Worm (Caenorhabditis elegans) whole organism, L1 larva: ENCODE results near the gene emb-8.

Source experiments
- C34B4.2 ChIP-seq: sonication (generic microtip); optimal IDR thresholded peaks from 2 replicates; lab custom pipeline; 2017; ENCODE audit warnings: mild to moderate bottlenecking, missing genetic modification characterization, missing compliant biosample characterization
- Y116A8C.19 ChIP-seq: sonication (generic microtip); optimal IDR thresholded peaks from 2 replicates; lab custom pipeline; 2016; ENCODE audit warnings: missing compliant biosample characterization, missing genetic modification characterization, borderline replicate concordance
- aly-2 ChIP-seq: fragments of 150-350 bp; optimal IDR thresholded peaks from 2 replicates; lab custom pipeline; 2014; ENCODE audit warnings: missing biosample characterization, missing genetic modification characterization
- blmp-1 ChIP-seq: fragments of 150-350 bp; optimal IDR thresholded peaks from 2 replicates; lab custom pipeline; 2014; ENCODE audit warnings: missing biosample characterization, missing genetic modification characterization
- ceh-63 ChIP-seq: fragments of 200-800 bp; sonication (Bioruptor generic); optimal IDR thresholded peaks from 2 replicates; lab custom pipeline; 2018; ENCODE audit warnings: mild to moderate bottlenecking, missing genetic modification characterization, missing compliant biosample characterization
- ceh-8 ChIP-seq: fragments of 200-800 bp; sonication (Bioruptor generic); optimal IDR thresholded peaks from 2 replicates; lab custom pipeline; 2018; ENCODE audit warnings: mild to moderate bottlenecking, missing genetic modification characterization, moderate library complexity, missing compliant biosample characterization
- ceh-82 ChIP-seq, 3 experiments: fragments of 150-350 bp in 1 of 3; sonication (generic microtip) in 2 of 3; optimal IDR thresholded peaks; 2 replicates each; lab custom pipeline; 2014 to 2017; ENCODE audit warnings: missing biosample characterization in 3 of 3, missing genetic modification characterization in 3 of 3
- ceh-88 ChIP-seq: fragments of 200-800 bp; sonication (Bioruptor generic); IDR thresholded peaks from 2 replicates; pipeline ENCODE4 v1.3.6; 2022; ENCODE audit warnings: missing genetic modification characterization, missing compliant biosample characterization
- efl-1 ChIP-seq, 4 experiments: fragments of 150-350 bp; optimal IDR thresholded peaks in 3 of 4; peaks in 1 of 4; 1 replicate in 1 of 4; 2 replicates in 3 of 4; lab custom pipeline; 2014; ENCODE audit warnings: missing biosample characterization in 2 of 4, missing genetic modification characterization in 2 of 4, missing genetic modification reagents in 2 of 4
- egl-13 ChIP-seq: sonication (generic microtip); optimal IDR thresholded peaks from 2 replicates; lab custom pipeline; 2016; ENCODE audit warnings: missing genotype, missing genetic modification reagents, missing genetic modification characterization, missing compliant biosample characterization
- elt-3 ChIP-seq, 6 experiments: fragments of 150-350 bp in 1 of 6; sonication (generic microtip); optimal IDR thresholded peaks; 2 replicates each; lab custom pipeline; 2017 to 2018; ENCODE audit warnings: missing biosample characterization in 6 of 6, missing genetic modification characterization in 6 of 6, inconsistent platforms in 1 of 6
- fkh-10 ChIP-seq: sonication (generic microtip); optimal IDR thresholded peaks from 2 replicates; lab custom pipeline; 2017; ENCODE audit warnings: missing biosample characterization, missing genetic modification reagents, missing genetic modification characterization
- fkh-4 ChIP-seq: sonication (generic microtip); optimal IDR thresholded peaks from 2 replicates; lab custom pipeline; 2016; ENCODE audit warnings: missing compliant biosample characterization, missing genetic modification characterization, borderline replicate concordance
- grh-1 ChIP-seq: fragments of 200-800 bp; sonication (Bioruptor generic); IDR thresholded peaks from 2 replicates; pipeline ENCODE4 v1.3.6; 2022; ENCODE audit warnings: missing genetic modification reagents, missing genetic modification characterization, missing compliant biosample characterization
- hlh-17 ChIP-seq: fragments of 200-800 bp; sonication (Bioruptor generic); optimal IDR thresholded peaks from 2 replicates; lab custom pipeline; 2018; ENCODE audit warnings: missing genetic modification characterization, mild to moderate bottlenecking, missing compliant biosample characterization, moderate library complexity, borderline replicate concordance
- hlh-4 ChIP-seq: sonication (generic microtip); optimal IDR thresholded peaks from 2 replicates; lab custom pipeline; 2016; ENCODE audit warnings: mild to moderate bottlenecking, missing genetic modification characterization, missing compliant biosample characterization
- irx-1 ChIP-seq: sonication (generic microtip); optimal IDR thresholded peaks from 2 replicates; lab custom pipeline; 2016; ENCODE audit warnings: missing genetic modification characterization, missing compliant biosample characterization
- isw-1 ChIP-seq: fragments of 200-800 bp; sonication (Bioruptor generic); IDR thresholded peaks from 2 replicates; pipeline ENCODE4 v1.3.6; 2022; ENCODE audit warnings: missing genetic modification characterization, missing compliant biosample characterization
- lin-13 ChIP-seq: fragments of 150-350 bp; optimal IDR thresholded peaks from 2 replicates; lab custom pipeline; 2014; ENCODE audit warnings: missing biosample characterization, missing genetic modification reagents, missing genetic modification characterization
- lin-14 ChIP-seq: fragments of 200-800 bp; sonication (Bioruptor generic); optimal IDR thresholded peaks from 2 replicates; lab custom pipeline; 2018; ENCODE audit warnings: mild to moderate bottlenecking, missing genetic modification characterization, moderate library complexity, missing compliant biosample characterization
- lin-15B ChIP-seq: fragments of 150-350 bp; sonication (generic microtip); optimal IDR thresholded peaks from 3 replicates; lab custom pipeline; 2014; ENCODE audit warnings: missing biosample characterization, missing genetic modification characterization
- lin-35 ChIP-seq, 2 experiments: fragments of 150-350 bp; optimal IDR thresholded peaks; 2 replicates each; lab custom pipeline; 2014; ENCODE audit warnings: missing biosample characterization in 2 of 2, missing genetic modification characterization in 2 of 2, missing genetic modification reagents in 2 of 2
- lin-39 ChIP-seq: fragments of 150-350 bp; optimal IDR thresholded peaks from 2 replicates; lab custom pipeline; 2014; ENCODE audit warnings: missing biosample characterization, missing genetic modification reagents, missing genetic modification characterization
- lir-3 ChIP-seq: sonication (generic microtip); optimal IDR thresholded peaks from 2 replicates; lab custom pipeline; 2016; ENCODE audit warnings: mild to moderate bottlenecking, missing genetic modification characterization, moderate library complexity, missing compliant biosample characterization; ENCODE audit not compliant: poor library complexity
- lsy-2 ChIP-seq, 2 experiments: fragments of 150-350 bp; optimal IDR thresholded peaks; 2 replicates each; lab custom pipeline; 2014; ENCODE audit warnings: missing biosample characterization in 2 of 2, missing genetic modification characterization in 2 of 2
- mdl-1 ChIP-seq, 2 experiments: fragments of 150-350 bp; optimal IDR thresholded peaks; 2 replicates each; lab custom pipeline; 2014 to 2017; ENCODE audit warnings: missing biosample characterization in 2 of 2, missing genetic modification characterization in 2 of 2, inconsistent platforms in 1 of 2
- mep-1 ChIP-seq: fragments of 150-350 bp; optimal IDR thresholded peaks from 2 replicates; lab custom pipeline; 2014; ENCODE audit warnings: missing biosample characterization, missing genetic modification characterization
- nhr-12 ChIP-seq: sonication (generic microtip); optimal IDR thresholded peaks from 2 replicates; lab custom pipeline; 2017; ENCODE audit warnings: missing biosample characterization, missing genetic modification characterization
- nhr-28 ChIP-seq: fragments of 150-350 bp; optimal IDR thresholded peaks from 2 replicates; lab custom pipeline; 2014; ENCODE audit warnings: missing biosample characterization, missing genetic modification characterization
- nhr-47 ChIP-seq: sonication (generic microtip); optimal IDR thresholded peaks from 2 replicates; lab custom pipeline; 2016; ENCODE audit warnings: mild to moderate bottlenecking, missing genetic modification characterization, moderate library complexity, missing compliant biosample characterization
- nhr-71 ChIP-seq: sonication (generic microtip); optimal IDR thresholded peaks from 2 replicates; lab custom pipeline; 2016; ENCODE audit warnings: mild to moderate bottlenecking, missing genetic modification characterization, moderate library complexity, missing compliant biosample characterization
- nhr-76 ChIP-seq: sonication (generic microtip); optimal IDR thresholded peaks from 2 replicates; lab custom pipeline; 2017; ENCODE audit warnings: missing biosample characterization, missing genetic modification characterization
- nhr-77 ChIP-seq: fragments of 150-350 bp; optimal IDR thresholded peaks from 2 replicates; lab custom pipeline; 2014; ENCODE audit warnings: missing biosample characterization, missing genetic modification characterization
- nhr-84 ChIP-seq: sonication (generic microtip); optimal IDR thresholded peaks from 2 replicates; lab custom pipeline; 2017; ENCODE audit warnings: missing biosample characterization, missing genetic modification characterization
- nhr-85 ChIP-seq: sonication (generic microtip); peaks from one replicate; lab custom pipeline; 2016; ENCODE audit warnings: missing genetic modification characterization, inconsistent platforms, missing compliant biosample characterization
- nhr-90 ChIP-seq: sonication (generic microtip); optimal IDR thresholded peaks from 2 replicates; lab custom pipeline; 2016; ENCODE audit warnings: mild to moderate bottlenecking, missing genetic modification characterization, missing compliant biosample characterization; ENCODE audit not compliant: poor library complexity
- pag-3 ChIP-seq: sonication (generic microtip); optimal IDR thresholded peaks from 2 replicates; lab custom pipeline; 2017; ENCODE audit warnings: missing genetic modification characterization, mild to moderate bottlenecking, missing compliant biosample characterization, antibody characterized with exemption, borderline replicate concordance; ENCODE audit not compliant: insufficient read depth
- pqm-1 ChIP-seq: sonication (generic microtip); optimal IDR thresholded peaks from 3 replicates; lab custom pipeline; 2017; ENCODE audit warnings: missing biosample characterization, missing genetic modification characterization
- rnt-1 ChIP-seq: sonication (generic microtip); optimal IDR thresholded peaks from 2 replicates; lab custom pipeline; 2016; ENCODE audit warnings: mild to moderate bottlenecking, missing genetic modification characterization, moderate library complexity, missing compliant biosample characterization
- skn-1 ChIP-seq: fragments of 150-350 bp; optimal IDR thresholded peaks from 2 replicates; lab custom pipeline; 2014; ENCODE audit warnings: missing biosample characterization, missing genetic modification characterization
- snpc-4 ChIP-seq: fragments of 150-350 bp; optimal IDR thresholded peaks from 2 replicates; lab custom pipeline; 2014; ENCODE audit warnings: missing biosample characterization, missing genetic modification characterization
- sox-4 ChIP-seq: sonication (generic microtip); optimal IDR thresholded peaks from 2 replicates; lab custom pipeline; 2016; ENCODE audit warnings: missing genetic modification characterization, missing compliant biosample characterization
- sptf-1 ChIP-seq: fragments of 150-350 bp; optimal IDR thresholded peaks from 2 replicates; lab custom pipeline; 2014; ENCODE audit warnings: missing biosample characterization, missing genetic modification characterization
- tbx-2 ChIP-seq: sonication (generic microtip); optimal IDR thresholded peaks from 2 replicates; lab custom pipeline; 2016; ENCODE audit warnings: missing genetic modification characterization, missing compliant biosample characterization
- unc-130 ChIP-seq: fragments of 150-350 bp; optimal IDR thresholded peaks from 2 replicates; lab custom pipeline; 2017; ENCODE audit warnings: missing biosample characterization, missing genetic modification characterization, inconsistent platforms
- unc-62 ChIP-seq: fragments of 150-350 bp; optimal IDR thresholded peaks from 2 replicates; lab custom pipeline; 2014; ENCODE audit warnings: missing biosample characterization, missing genetic modification reagents, missing genetic modification characterization
- xbp-1 ChIP-seq: sonication (generic microtip); optimal IDR thresholded peaks from 2 replicates; lab custom pipeline; 2016; ENCODE audit warnings: missing genetic modification characterization, missing compliant biosample characterization

Gene emb-8

ce11 chrIII:5165211-5165610 is 34.3 kb downstream of the emb-8 start, which contains the start of gene T10F2.2:
TSS of gene T10F2.2 (minus strand) at chrIII:5165311.
- TF ChIP-seq nhr-76 (tag; lab: Kevin White, UChicago) = no peak
- no peak for TF ChIP-seq lin-35 (GFP tag; optimal IDR thresholded peaks at IDR 0.05; lab: Kevin White, UChicago)
- TF ChIP-seq egl-13 (tag; lab: Kevin White, UChicago) = no peak
- TF ChIP-seq C34B4.2 (tag; lab: Kevin White, UChicago) = no peak
- no peak for TF ChIP-seq snpc-4
- no peak for TF ChIP-seq lin-39
- TF ChIP-seq lin-14 (GFP tag; lab: Kevin White, UChicago) = no peak
- TF ChIP-seq lin-13 (GFP tag; lab: Kevin White, UChicago) = no peak
- TF ChIP-seq ceh-8 = no peak
- no peak for TF ChIP-seq xbp-1 (tag; lab: Kevin White, UChicago)
- no peak for TF ChIP-seq nhr-47 (tag; lab: Kevin White, UChicago)
- no peak for TF ChIP-seq tbx-2 (tag; lab: Kevin White, UChicago)
- TF ChIP-seq nhr-85 (tag; lab: Kevin White, UChicago) = no peak
- no peak for TF ChIP-seq nhr-12 (tag; lab: Kevin White, UChicago)
- TF ChIP-seq nhr-84 = no peak
- no peak for TF ChIP-seq nhr-28
- TF ChIP-seq ceh-82 (tag; optimal IDR thresholded peaks at IDR 0.05; lab: Kevin White, UChicago) = no peak
- TF ChIP-seq hlh-17 (GFP tag; lab: Kevin White, UChicago) = no peak

- no peak for TF ChIP-seq grh-1 (GFP tag; lab: Robert Waterston, UW)
- peak; percentile 9 for TF ChIP-seq lin-15B (tag; lab: Kevin White, UChicago)
- TF ChIP-seq sptf-1 (tag; lab: Kevin White, UChicago) = no peak
- no peak for TF ChIP-seq Y116A8C.19 (tag; lab: Kevin White, UChicago)
- TF ChIP-seq skn-1 = peak; percentile 66
- no peak for TF ChIP-seq egl-13 (tag; lab: Kevin White, UChicago)
- no peak for TF ChIP-seq nhr-77
- TF ChIP-seq pag-3 (tag; lab: Kevin White, UChicago) = no peak
- TF ChIP-seq lin-14 (GFP tag; lab: Kevin White, UChicago) = no peak
- TF ChIP-seq nhr-28 = no peak
- TF ChIP-seq lin-13 (GFP tag; lab: Kevin White, UChicago) = peak; percentile 19
- no peak for TF ChIP-seq nhr-90
- no peak for TF ChIP-seq unc-62
- TF ChIP-seq hlh-17 (GFP tag; lab: Kevin White, UChicago) = no peak
- TF ChIP-seq mep-1 (tag; lab: Kevin White, UChicago) = peak; percentile 7
- TF ChIP-seq nhr-85 (tag; lab: Kevin White, UChicago) = peak; percentile 25
- TF ChIP-seq lir-3 (tag; lab: Kevin White, UChicago) = no peak
- TF ChIP-seq hlh-4 (tag; lab: Kevin White, UChicago) = no peak
- TF ChIP-seq unc-130 (tag; lab: Kevin White, UChicago) = no peak
- no peak for TF ChIP-seq nhr-76 (tag; lab: Kevin White, UChicago)
- peak; percentile 32 for TF ChIP-seq efl-1 (optimal IDR thresholded peaks at IDR 0.05; lab: Kevin White, UChicago)
- TF ChIP-seq efl-1 (GFP tag; optimal IDR thresholded peaks at IDR 0.05 in 1 of 2; lab: Kevin White, UChicago) = peak; percentile 40 to 80
- TF ChIP-seq fkh-4 (tag; lab: Kevin White, UChicago) = no peak
- no peak for TF ChIP-seq isw-1 (GFP tag; lab: Robert Waterston, UW)
- peak; percentile 70 for TF ChIP-seq blmp-1 (tag; lab: Kevin White, UChicago)
- TF ChIP-seq pqm-1 (tag; lab: Kevin White, UChicago) = no peak
- peak; percentile 19 for TF ChIP-seq nhr-71 (tag; lab: Kevin White, UChicago)
- TF ChIP-seq nhr-47 (tag; lab: Kevin White, UChicago) = no peak
- no peak for TF ChIP-seq mdl-1 (tag; optimal IDR thresholded peaks at IDR 0.05; lab: Kevin White, UChicago)
- TF ChIP-seq ceh-82 (tag; optimal IDR thresholded peaks at IDR 0.05; lab: Kevin White, UChicago) = no peak
- TF ChIP-seq nhr-12 (tag; lab: Kevin White, UChicago) = no peak
- TF ChIP-seq irx-1 (tag; lab: Kevin White, UChicago) = no peak
- peak in 1 of 2 experiments; percentile 30 for TF ChIP-seq lsy-2 (tag; optimal IDR thresholded peaks at IDR 0.05; lab: Kevin White, UChicago)
- no peak for TF ChIP-seq sox-4 (tag; lab: Kevin White, UChicago)
- no peak for TF ChIP-seq fkh-10
- no peak for TF ChIP-seq ceh-88 (GFP tag; lab: Robert Waterston, UW)
- peak; percentile 15 for TF ChIP-seq rnt-1 (tag; lab: Kevin White, UChicago)
- TF ChIP-seq ceh-63 (GFP tag; lab: Kevin White, UChicago) = no peak
- TF ChIP-seq aly-2 (tag; lab: Kevin White, UChicago) = no peak
- TF ChIP-seq elt-3 (tag; optimal IDR thresholded peaks at IDR 0.05; lab: Kevin White, UChicago) = no peak
- TF ChIP-seq tbx-2 (tag; lab: Kevin White, UChicago) = no peak
Measured at ce11 chrIII:5162820-5163631, 36.5 kb downstream of the emb-8 start, which contains the start of gene gars-1. TSS of gene gars-1 (minus strand) at chrIII:5163627.
